Fruit fly (Drosophila melanogaster) whole organism, embryonic: ENCODE results near the gene CG11617.
A peak's percentile ranks its signal among the peaks of the same experiment; 100 is the strongest.

Experiments
- Bdp1 ChIP-seq: fragments of 200-800 bp; sonication (Bioruptor generic); optimal IDR thresholded peaks from 3 replicates; lab custom pipeline; 2016; ENCODE audit warnings: missing biosample characterization, missing genetic modification characterization
- Blimp-1 ChIP-seq: fragments of 200-800 bp; sonication (Bioruptor generic); optimal IDR thresholded peaks from 3 replicates; lab custom pipeline; 2018; ENCODE audit warnings: missing biosample characterization, missing genetic modification characterization, mild to moderate bottlenecking, moderate library complexity, missing genetic modification reagents
- CG10565 ChIP-seq: fragments of 200-800 bp; sonication (Bioruptor generic); optimal IDR thresholded peaks from 3 replicates; lab custom pipeline; 2016; ENCODE audit warnings: missing biosample characterization, mild to moderate bottlenecking, missing genetic modification characterization
- CG12155 ChIP-seq: fragments of 200-800 bp; sonication (Bioruptor generic); optimal IDR thresholded peaks from 3 replicates; lab custom pipeline; 2016; ENCODE audit warnings: missing biosample characterization, missing genetic modification characterization
- CG13296 ChIP-seq: fragments of 200-800 bp; sonication (Bioruptor generic); optimal IDR thresholded peaks from 3 replicates; lab custom pipeline; 2018; ENCODE audit warnings: missing biosample characterization, mild to moderate bottlenecking, missing genetic modification characterization
- CG1529 ChIP-seq: fragments of 200-800 bp; sonication (Bioruptor generic); optimal IDR thresholded peaks from 3 replicates; lab custom pipeline; 2018; ENCODE audit warnings: missing biosample characterization, missing genetic modification characterization
- CG1602 ChIP-seq: fragments of 200-800 bp; sonication (Bioruptor generic); optimal IDR thresholded peaks from 3 replicates; lab custom pipeline; 2016; ENCODE audit warnings: missing biosample characterization, missing genetic modification characterization
- CG16779 ChIP-seq: fragments of 200-800 bp; sonication (Bioruptor generic); IDR thresholded peaks from 2 replicates; pipeline ENCODE4 v1.3.6; 2022; ENCODE audit warnings: missing biosample characterization, missing genetic modification characterization
- CG17359 ChIP-seq: fragments of 200-800 bp; sonication (Bioruptor generic); optimal IDR thresholded peaks from 3 replicates; lab custom pipeline; 2018; ENCODE audit warnings: missing biosample characterization, mild to moderate bottlenecking, missing genetic modification characterization, moderate library complexity
- CG2199 ChIP-seq: fragments of 200-800 bp; sonication (Bioruptor generic); IDR thresholded peaks from 3 replicates; pipeline ENCODE4 v1.3.6; 2022; ENCODE audit warnings: missing biosample characterization, missing genetic modification characterization
- CG2889 ChIP-seq: fragments of 200-800 bp; sonication (Bioruptor generic); IDR thresholded peaks from 3 replicates; pipeline ENCODE4 v1.3.6; 2022; ENCODE audit warnings: missing biosample characterization, missing genetic modification characterization
- CG34224 ChIP-seq: fragments of 200-800 bp; sonication (Bioruptor generic); IDR thresholded peaks from 3 replicates; pipeline ENCODE4 v1.3.6; 2022; ENCODE audit warnings: missing biosample characterization, missing genetic modification characterization; ENCODE audit not compliant: partially characterized antibody
- CG4707 ChIP-seq: fragments of 200-800 bp; sonication (Bioruptor generic); optimal IDR thresholded peaks from 2 replicates; lab custom pipeline; 2018; ENCODE audit warnings: missing biosample characterization, mild to moderate bottlenecking, missing genetic modification characterization, moderate library complexity
- CG6683 ChIP-seq: fragments of 200-800 bp; sonication (Bioruptor generic); optimal IDR thresholded peaks from 2 replicates; lab custom pipeline; 2017; ENCODE audit warnings: missing biosample characterization, mild to moderate bottlenecking, missing genetic modification characterization, missing genetic modification reagents
- CG6765 ChIP-seq: fragments of 200-800 bp; sonication (Bioruptor generic); optimal IDR thresholded peaks from 3 replicates; lab custom pipeline; 2017; ENCODE audit warnings: missing biosample characterization, mild to moderate bottlenecking, missing genetic modification characterization
- Dad ChIP-seq: fragments of 200-800 bp; sonication (Bioruptor generic); optimal IDR thresholded peaks from 3 replicates; lab custom pipeline; 2016; ENCODE audit warnings: missing biosample characterization, missing genetic modification characterization
- Eip74EF ChIP-seq, 2 experiments: fragments of 200-800 bp in 1 of 2; fragments of >200 bp in 1 of 2; sonication (Bioruptor generic) in 1 of 2; optimal IDR thresholded peaks; 2 replicates each; lab custom pipeline; 2017 to 2019; ENCODE audit warnings: missing biosample characterization in 2 of 2, missing genetic modification characterization in 2 of 2, mild to moderate bottlenecking in 1 of 2, moderate library complexity in 1 of 2
- Hmr ChIP-seq: fragments of 200-800 bp; sonication (Bioruptor generic); optimal IDR thresholded peaks from 3 replicates; lab custom pipeline; 2017; ENCODE audit warnings: mild to moderate bottlenecking, missing biosample characterization, missing genetic modification reagents, missing genetic modification characterization
- Hmx ChIP-seq: fragments of 200-800 bp; sonication (Bioruptor generic); optimal IDR thresholded peaks from 2 replicates; lab custom pipeline; 2016; ENCODE audit warnings: missing biosample characterization, missing genetic modification characterization
- Hr78 ChIP-seq, 2 experiments: fragments of 200-800 bp in 1 of 2; fragments of >200 bp in 1 of 2; sonication (Bioruptor generic) in 1 of 2; optimal IDR thresholded peaks; 2 replicates each; lab custom pipeline; 2017 to 2019; ENCODE audit warnings: missing biosample characterization in 2 of 2, missing genetic modification characterization in 2 of 2, mild to moderate bottlenecking in 1 of 2, moderate library complexity in 1 of 2
- Kr ChIP-seq: fragments of 200-800 bp; sonication (Bioruptor generic); optimal IDR thresholded peaks from 2 replicates; lab custom pipeline; 2017; ENCODE audit warnings: missing biosample characterization, mild to moderate bottlenecking, missing genetic modification characterization
- Nf-YB ChIP-seq: fragments of 200-800 bp; sonication (Bioruptor generic); optimal IDR thresholded peaks from 3 replicates; lab custom pipeline; 2019; ENCODE audit warnings: missing biosample characterization, mild to moderate bottlenecking, missing genetic modification characterization, moderate library complexity
- Optix ChIP-seq: fragments of 200-800 bp; sonication (Bioruptor generic); IDR thresholded peaks from 3 replicates; pipeline ENCODE4 v1.3.6; 2022; ENCODE audit warnings: missing biosample characterization, missing genetic modification characterization
- Tbp ChIP-seq: fragments of >200 bp; optimal IDR thresholded peaks from 2 replicates; lab custom pipeline; 2018; ENCODE audit warnings: missing biosample characterization, missing genetic modification characterization
- ato ChIP-seq: fragments of 200-800 bp; sonication (Bioruptor generic); IDR thresholded peaks from 2 replicates; pipeline ENCODE4 v1.3.6; 2022; ENCODE audit warnings: missing biosample characterization, missing genetic modification characterization; ENCODE audit not compliant: partially characterized antibody
- bsh ChIP-seq, 2 experiments: fragments of 200-800 bp; sonication (Bioruptor generic); optimal IDR thresholded peaks; 2 replicates each; lab custom pipeline; 2017 to 2018; ENCODE audit warnings: mild to moderate bottlenecking in 2 of 2, missing biosample characterization in 2 of 2, missing genetic modification characterization in 2 of 2, moderate library complexity in 1 of 2
- cas ChIP-seq: fragments of 200-800 bp; sonication (Bioruptor generic); IDR thresholded peaks from 2 replicates; pipeline ENCODE4 v1.3.6; 2022; ENCODE audit warnings: missing biosample characterization, missing genetic modification characterization
- cg ChIP-seq: fragments of 200-800 bp; sonication (Bioruptor generic); optimal IDR thresholded peaks from 3 replicates; lab custom pipeline; 2019; ENCODE audit warnings: missing biosample characterization, mild to moderate bottlenecking, missing genetic modification characterization, moderate library complexity
- croc ChIP-seq: fragments of 200-800 bp; sonication (Bioruptor generic); conservative IDR thresholded peaks from 3 replicates; pipeline ENCODE4 v1.3.6; 2022; ENCODE audit warnings: missing biosample characterization, missing genetic modification characterization
- crol ChIP-seq: fragments of 200-800 bp; sonication (Bioruptor generic); IDR thresholded peaks from 2 replicates; pipeline ENCODE4 v1.3.6; 2022; ENCODE audit warnings: missing biosample characterization, missing genetic modification characterization
- dimm ChIP-seq: fragments of 200-800 bp; sonication (Bioruptor generic); IDR thresholded peaks from 2 replicates; pipeline ENCODE4 v1.3.6; 2022; ENCODE audit warnings: missing biosample characterization, missing genetic modification characterization
- dm ChIP-seq: fragments of 200-800 bp; sonication (Bioruptor generic); optimal IDR thresholded peaks from 3 replicates; lab custom pipeline; 2016; ENCODE audit warnings: missing biosample characterization, missing genetic modification characterization
- emc ChIP-seq: fragments of 200-800 bp; sonication (Bioruptor generic); optimal IDR thresholded peaks from 2 replicates; lab custom pipeline; 2016; ENCODE audit warnings: missing biosample characterization, missing genetic modification characterization
- ems ChIP-seq: fragments of 200-800 bp; sonication (Bioruptor generic); optimal IDR thresholded peaks from 3 replicates; lab custom pipeline; 2016; ENCODE audit warnings: missing biosample characterization, missing genetic modification characterization
- grau ChIP-seq: fragments of 200-800 bp; optimal IDR thresholded peaks from 3 replicates; lab custom pipeline; 2019; ENCODE audit warnings: missing biosample characterization, mild to moderate bottlenecking, missing genetic modification characterization, moderate library complexity
- ind ChIP-seq: fragments of 200-800 bp; sonication (Bioruptor generic); optimal IDR thresholded peaks from 3 replicates; lab custom pipeline; 2016; ENCODE audit warnings: missing biosample characterization, missing genetic modification characterization
- ken ChIP-seq: fragments of 200-800 bp; sonication (Bioruptor generic); IDR thresholded peaks from 3 replicates; pipeline ENCODE4 v1.3.6; 2022; ENCODE audit warnings: missing biosample characterization, missing genetic modification characterization
- lab ChIP-seq: fragments of 200-800 bp; sonication (Bioruptor generic); optimal IDR thresholded peaks from 3 replicates; lab custom pipeline; 2017; ENCODE audit warnings: missing biosample characterization, missing genetic modification characterization, mild to moderate bottlenecking, moderate library complexity, missing genetic modification reagents
- lmd ChIP-seq: fragments of 200-800 bp; sonication (Bioruptor generic); IDR thresholded peaks from 2 replicates; pipeline ENCODE4 v1.3.6; 2022; ENCODE audit warnings: missing biosample characterization, missing genetic modification characterization
- nau ChIP-seq: fragments of 200-800 bp; sonication (Bioruptor generic); optimal IDR thresholded peaks from 3 replicates; lab custom pipeline; 2017; ENCODE audit warnings: missing biosample characterization, mild to moderate bottlenecking, missing genetic modification characterization, missing genetic modification reagents
- nerfin-2 ChIP-seq: fragments of 200-800 bp; sonication (Bioruptor generic); IDR thresholded peaks from 2 replicates; pipeline ENCODE4 v1.3.6; 2022; ENCODE audit warnings: missing biosample characterization, missing genetic modification characterization; ENCODE audit not compliant: partially characterized antibody
- oc ChIP-seq: fragments of 200-800 bp; sonication (Bioruptor generic); optimal IDR thresholded peaks from 2 replicates; lab custom pipeline; 2018; ENCODE audit warnings: missing biosample characterization, mild to moderate bottlenecking, missing genetic modification characterization, moderate library complexity
- unc-4 ChIP-seq: fragments of 200-800 bp; sonication (Bioruptor generic); IDR thresholded peaks from 2 replicates; pipeline ENCODE4 v1.3.6; 2022; ENCODE audit warnings: missing biosample characterization, missing genetic modification characterization; ENCODE audit not compliant: partially characterized antibody
- yki ChIP-seq: fragments of >200 bp; optimal IDR thresholded peaks from 3 replicates; lab custom pipeline; 2018

CG11617 gene

dm6 chr2L:221939-222489 lies 14.9 kb upstream of the CG11617 start (continued):
- TF ChIP-seq Hmr (GFP tag; lab: Kevin White, UChicago) (peak; percentile 8), CG10565 (GFP tag; lab: Kevin White, UChicago) (no peak), lmd (GFP tag; lab: Robert Waterston, UW) (no peak), grau (tag; lab: Kevin White, UChicago) (no peak), nau (no peak), CG1529 (GFP tag; lab: Kevin White, UChicago) (no peak), ind (GFP tag; lab: Kevin White, UChicago) (no peak), Dad (GFP tag; lab: Kevin White, UChicago) (no peak), CG16779 (GFP tag; lab: Robert Waterston, UW) (no peak), Blimp-1 (GFP tag; lab: Kevin White, UChicago) (no peak), yki (lab: Kevin White, UChicago) (peak; percentile 88), Bdp1 (GFP tag; lab: Kevin White, UChicago) (no peak), CG17359 (tag; lab: Kevin White, UChicago) (no peak), dimm (no peak), ems (GFP tag; lab: Kevin White, UChicago) (no peak), lab (peak; percentile 30), Hr78 (GFP tag; optimal IDR thresholded peaks at IDR 0.05; lab: Kevin White, UChicago) (no peak), emc (no peak), Eip74EF (GFP tag; optimal IDR thresholded peaks at IDR 0.05; lab: Kevin White, UChicago) (peak in 1 of 2 experiments; percentile 56), CG2889 (GFP tag; lab: Robert Waterston, UW) (no peak), cg (GFP tag; lab: Kevin White, UChicago) (peak; percentile 85), dm (GFP tag; lab: Kevin White, UChicago) (no peak), Hmx (GFP tag; lab: Kevin White, UChicago) (no peak), Optix (GFP tag; lab: Robert Waterston, UW) (no peak), bsh (GFP tag; optimal IDR thresholded peaks at IDR 0.05; lab: Kevin White, UChicago) (no peak)

dm6 chr2L:221152-221551 lies 14.1 kb upstream of the CG11617 start:
- TF ChIP-seq Kr (no peak), CG6765 (no peak), CG6683 (GFP tag; lab: Kevin White, UChicago) (no peak), CG1602 (no peak), unc-4 (GFP tag; lab: Robert Waterston, UW) (no peak), nerfin-2 (GFP tag; lab: Robert Waterston, UW) (peak; percentile 40; the same call in 1 of the 2 replicates), ato (GFP tag; lab: Robert Waterston, UW) (0 out of 2 replicates have a peak, but pooled peaks have one; percentile 20), CG12155 (GFP tag; lab: Kevin White, UChicago) (peak; percentile 74), Nf-YB (GFP tag; lab: Kevin White, UChicago) (no peak), CG34224 (GFP tag; lab: Robert Waterston, UW) (no peak), cas (GFP tag; lab: Robert Waterston, UW) (no peak), crol (peak; percentile 52; the same call in 1 of the 2 replicates), CG13296 (GFP tag; lab: Kevin White, UChicago) (no peak), CG4707 (no peak), croc (GFP tag; lab: Robert Waterston, UW) (no peak), ken (no peak), oc (tag; lab: Kevin White, UChicago) (peak; percentile 7), CG2199 (GFP tag; lab: Robert Waterston, UW) (0 out of 3 replicates have a peak, but pooled peaks have one; percentile 11), Tbp (GFP tag; lab: Kevin White, UChicago) (no peak)
